Worm (Caenorhabditis elegans): ENCODE data around the gene srsx-26.
A peak's percentile ranks its signal among the peaks of the same experiment; 100 is the strongest.

srsx-26 gene

ce11 chrV:10134077-10134693 lies 14.3 kb upstream of the srsx-26 start, which contains the start of the genes C08B6.18, wdr-20 and C08B6.8:
Gene C08B6.18 (minus strand): TSS chrV:10134127.
Gene wdr-20 (minus strand): TSS chrV:10134158.
Gene C08B6.8 (plus strand): TSS chrV:10134643.
- no peak for TF ChIP-seq nhr-84 (tag; optimal IDR thresholded peaks at IDR 0.05)
- no peak for TF ChIP-seq fkh-10 (GFP tag; optimal IDR thresholded peaks at IDR 0.05)
- TF ChIP-seq fkh-8 (tag; optimal IDR thresholded peaks at IDR 0.05), result no peak
- TF ChIP-seq efl-1 (optimal IDR thresholded peaks at IDR 0.05), result peak; percentile 28 to 30
- TF ChIP-seq efl-1 (GFP tag; optimal IDR thresholded peaks at IDR 0.05 in 1 of 2), result peak; percentile 42 to 87
- no peak for TF ChIP-seq unc-86 (tag; optimal IDR thresholded peaks at IDR 0.05)
- TF ChIP-seq ztf-4 (tag; optimal IDR thresholded peaks at IDR 0.05), result no peak
- no peak for TF ChIP-seq nhr-77 (tag; optimal IDR thresholded peaks at IDR 0.05)
- TF ChIP-seq mdl-1 (tag; optimal IDR thresholded peaks at IDR 0.05), result no peak
- no peak for TF ChIP-seq sptf-1 (tag; optimal IDR thresholded peaks at IDR 0.05)
- TF ChIP-seq mep-1 (tag; optimal IDR thresholded peaks at IDR 0.05), result no peak
- TF ChIP-seq unc-98 (GFP tag; IDR thresholded peaks at IDR 0.05), result no peak
- TF ChIP-seq aha-1 (tag; optimal IDR thresholded peaks at IDR 0.05), result no peak
- TF ChIP-seq xbp-1 (tag; optimal IDR thresholded peaks at IDR 0.05), result no peak
- no peak for TF ChIP-seq hlh-4 (tag; optimal IDR thresholded peaks at IDR 0.05)
- no peak for TF ChIP-seq nhr-11 (tag; optimal IDR thresholded peaks at IDR 0.05)
- no peak for TF ChIP-seq unc-130 (tag; optimal IDR thresholded peaks at IDR 0.05)
- peak; percentile 47 for TF ChIP-seq C16A3.4 (tag; optimal IDR thresholded peaks at IDR 0.05)
- TF ChIP-seq jun-1 (tag; optimal IDR thresholded peaks at IDR 0.05), result no peak
- no peak for TF ChIP-seq F16B12.6 (tag; optimal IDR thresholded peaks at IDR 0.05)
- no peak for TF ChIP-seq ceh-88 (GFP tag; IDR thresholded peaks at IDR 0.05)
- no peak for TF ChIP-seq lin-14 (GFP tag; optimal IDR thresholded peaks at IDR 0.05)
- no peak for TF ChIP-seq Y116A8C.19 (tag; optimal IDR thresholded peaks at IDR 0.05; ENCODE audit: borderline replicate concordance)
- no peak for TF ChIP-seq vab-15 (tag; optimal IDR thresholded peaks at IDR 0.05)
- peak in 2 of 3 experiments; percentile 21 to 58 for TF ChIP-seq dpl-1 (GFP tag; optimal IDR thresholded peaks at IDR 0.05)
- no peak for TF ChIP-seq sox-4 (tag; optimal IDR thresholded peaks at IDR 0.05)
- TF ChIP-seq lin-39 (tag; optimal IDR thresholded peaks at IDR 0.05), result no peak
- no peak for TF ChIP-seq egl-27 (tag; optimal IDR thresholded peaks at IDR 0.05)
- TF ChIP-seq mab-9 (GFP tag; IDR thresholded peaks at IDR 0.05), result no peak
- no peak for TF ChIP-seq mef-2 (tag; optimal IDR thresholded peaks at IDR 0.05)
- TF ChIP-seq tbx-2 (tag; optimal IDR thresholded peaks at IDR 0.05), result no peak
- TF ChIP-seq pax-3 (tag; optimal IDR thresholded peaks at IDR 0.05), result no peak
- no peak for TF ChIP-seq hpl-2 (GFP tag; optimal IDR thresholded peaks at IDR 0.05)
- TF ChIP-seq lin-15B (tag; optimal IDR thresholded peaks at IDR 0.05), result peak; percentile 65
- no peak for TF ChIP-seq tlp-1 (tag; optimal IDR thresholded peaks at IDR 0.05)
- no peak for TF ChIP-seq nhr-90 (tag; optimal IDR thresholded peaks at IDR 0.05; ENCODE audit: poor library complexity)
- TF ChIP-seq nhr-47 (tag; optimal IDR thresholded peaks at IDR 0.05), result no peak
- peak; percentile 21 to 65 for TF ChIP-seq lsy-2 (tag; optimal IDR thresholded peaks at IDR 0.05)
- TF ChIP-seq pag-3 (tag; optimal IDR thresholded peaks at IDR 0.05; ENCODE audit: borderline replicate concordance, insufficient read depth), result no peak
- no peak for TF ChIP-seq ceh-90 (tag; optimal IDR thresholded peaks at IDR 0.05)
- TF ChIP-seq elt-2 (tag; optimal IDR thresholded peaks at IDR 0.05), result no peak
- no peak for TF ChIP-seq fkh-4 (tag; optimal IDR thresholded peaks at IDR 0.05; ENCODE audit: borderline replicate concordance)
- no peak for TF ChIP-seq unc-62 (GFP tag; optimal IDR thresholded peaks at IDR 0.05)
- no peak for TF ChIP-seq aly-2 (tag; optimal IDR thresholded peaks at IDR 0.05)
- no peak for TF ChIP-seq zag-1 (tag; optimal IDR thresholded peaks at IDR 0.05)
- TF ChIP-seq dsc-1 (tag; optimal IDR thresholded peaks at IDR 0.05), result no peak
- TF ChIP-seq nhr-28 (tag; optimal IDR thresholded peaks at IDR 0.05), result no peak
- TF ChIP-seq grh-1 (GFP tag; IDR thresholded peaks at IDR 0.05), result no peak
- no peak for TF ChIP-seq ceh-82 (tag; optimal IDR thresholded peaks at IDR 0.05)
- no peak for TF ChIP-seq lir-3 (tag; optimal IDR thresholded peaks at IDR 0.05; ENCODE audit: poor library complexity)
- TF ChIP-seq nhr-85 (tag), result no peak
- no peak for TF ChIP-seq ama-1 (optimal IDR thresholded peaks at IDR 0.05)
- TF ChIP-seq nhr-20 (tag; optimal IDR thresholded peaks at IDR 0.05), result peak; percentile 4
- TF ChIP-seq alr-1 (tag; optimal IDR thresholded peaks at IDR 0.05; ENCODE audit: borderline replicate concordance), result no peak
